Worm (Caenorhabditis elegans) whole organism, early embryonic: ENCODE results near the gene C50H11.13.
"Not testable (repeated sequence)": the region's sequence is repeated elsewhere in the genome, so short reads cannot be mapped to it uniquely, and the experiment has no call there.

ENCODE experiments used
- B0310.2 ChIP-seq: sonication (generic microtip); optimal IDR thresholded peaks from 2 replicates; lab custom pipeline; 2016; ENCODE audit warnings: mild to moderate bottlenecking, missing genetic modification characterization, missing compliant biosample characterization
- F13C5.2 ChIP-seq: sonication (generic microtip); optimal IDR thresholded peaks from 2 replicates; lab custom pipeline; 2017; ENCODE audit warnings: mild to moderate bottlenecking, missing genetic modification characterization, inconsistent platforms, missing compliant biosample characterization
- aly-1 ChIP-seq: sonication (generic microtip); optimal IDR thresholded peaks from 2 replicates; lab custom pipeline; 2016; ENCODE audit warnings: missing genetic modification characterization, missing compliant biosample characterization
- ama-1 ChIP-seq: fragments of 150-350 bp; optimal IDR thresholded peaks from 2 replicates; lab custom pipeline; 2014
- ceh-13 ChIP-seq: fragments of 200-800 bp; sonication (Bioruptor generic); optimal IDR thresholded peaks from 2 replicates; lab custom pipeline; 2018; ENCODE audit warnings: mild to moderate bottlenecking, missing genetic modification characterization, missing compliant biosample characterization
- ceh-36 ChIP-seq: sonication (generic microtip); optimal IDR thresholded peaks from 2 replicates; lab custom pipeline; 2016; ENCODE audit warnings: missing genetic modification characterization, inconsistent platforms, missing compliant biosample characterization
- ets-7 ChIP-seq: sonication (generic microtip); optimal IDR thresholded peaks from 2 replicates; lab custom pipeline; 2016; ENCODE audit warnings: missing genotype, missing genetic modification characterization, missing compliant biosample characterization
- flt-1 ChIP-seq: fragments of 200-800 bp; sonication (Bioruptor generic); IDR thresholded peaks from 2 replicates; pipeline ENCODE4 v1.3.6; 2022; ENCODE audit warnings: missing genetic modification characterization, missing compliant biosample characterization
- hmbx-1 ChIP-seq: sonication (generic microtip); optimal IDR thresholded peaks from 2 replicates; lab custom pipeline; 2016; ENCODE audit warnings: mild to moderate bottlenecking, missing genetic modification characterization, missing compliant biosample characterization
- hmg-4 ChIP-seq: fragments of 200-800 bp; sonication (Bioruptor generic); optimal IDR thresholded peaks from 2 replicates; lab custom pipeline; 2018; ENCODE audit warnings: mild to moderate bottlenecking, missing genetic modification characterization, missing compliant biosample characterization
- hnd-1 ChIP-seq: sonication (generic microtip); optimal IDR thresholded peaks from 2 replicates; lab custom pipeline; 2016; ENCODE audit warnings: missing genetic modification characterization, missing compliant biosample characterization
- pes-1 ChIP-seq: fragments of 200-800 bp; sonication (Bioruptor generic); IDR thresholded peaks from 2 replicates; pipeline ENCODE4 v1.3.6; 2022; ENCODE audit warnings: missing genetic modification reagents, missing genetic modification characterization, missing compliant biosample characterization
- scrt-1 ChIP-seq: fragments of 200-800 bp; sonication (Bioruptor generic); IDR thresholded peaks from 2 replicates; pipeline ENCODE4 v1.3.6; 2022; ENCODE audit warnings: missing genetic modification characterization, missing compliant biosample characterization
- sea-1 ChIP-seq: fragments of 200-800 bp; sonication (Bioruptor generic); conservative IDR thresholded peaks from 2 replicates; pipeline ENCODE4 v1.3.6; 2022; ENCODE audit warnings: missing genetic modification characterization, missing compliant biosample characterization
- tbx-11 ChIP-seq: fragments of 200-800 bp; sonication (Bioruptor generic); IDR thresholded peaks from 2 replicates; pipeline ENCODE4 v1.3.6; 2022; ENCODE audit warnings: missing genetic modification characterization, missing compliant biosample characterization
- tbx-37 ChIP-seq: fragments of 200-800 bp; sonication (Bioruptor generic); conservative IDR thresholded peaks from 2 replicates; pipeline ENCODE4 v1.3.6; 2022; ENCODE audit warnings: missing genetic modification reagents, missing genetic modification characterization, missing compliant biosample characterization
- tra-4 ChIP-seq: sonication (generic microtip); optimal IDR thresholded peaks from 2 replicates; lab custom pipeline; 2017; ENCODE audit warnings: missing genetic modification characterization, missing compliant biosample characterization

Gene C50H11.13

DNA sequence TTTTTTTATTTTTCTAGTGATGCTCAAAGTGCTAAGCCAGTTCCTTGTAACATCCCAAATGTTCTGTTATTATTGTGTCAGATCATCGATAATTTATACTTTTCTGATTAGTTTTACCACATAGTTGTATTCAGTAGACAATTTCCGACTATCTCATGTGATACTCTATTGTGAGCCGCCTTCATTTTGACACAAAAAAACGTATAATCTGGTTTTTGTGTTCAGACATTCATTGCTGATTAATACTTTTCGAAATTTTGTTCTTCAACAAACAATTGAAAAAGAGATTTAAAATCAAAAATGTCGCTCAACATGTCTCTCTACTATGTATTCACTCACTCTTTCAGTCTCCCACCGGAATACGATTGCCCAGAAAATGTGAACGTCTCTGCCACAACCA, 10.0 kb upstream of the C50H11.13 start, which contains the start of gene srt-7:
srt-7 (plus strand) TSS at position 301 of the 400 bp plus-strand sequence.
- TF ChIP-seq flt-1 (GFP tag; lab: Robert Waterston, UW) (no peak), hmbx-1 (tag; lab: Kevin White, UChicago) (no peak), aly-1 (tag; lab: Kevin White, UChicago) (no peak), tbx-37 (GFP tag; lab: Robert Waterston, UW) (no peak)

ce11 chrV:3080792-3081191, 9.3 kb upstream of the C50H11.13 start, which contains the start of gene srt-5:
TSS of gene srt-5 (minus strand) at chrV:3080892.
- TF ChIP-seq tra-4 (no peak), aly-1 (tag; lab: Kevin White, UChicago) (no peak), tbx-37 (GFP tag; lab: Robert Waterston, UW) (no peak), flt-1 (GFP tag; lab: Robert Waterston, UW) (no peak), tbx-11 (no peak), ama-1 (lab: Kevin White, UChicago) (no peak), ets-7 (tag; lab: Kevin White, UChicago) (no peak), B0310.2 (no peak)

DNA sequence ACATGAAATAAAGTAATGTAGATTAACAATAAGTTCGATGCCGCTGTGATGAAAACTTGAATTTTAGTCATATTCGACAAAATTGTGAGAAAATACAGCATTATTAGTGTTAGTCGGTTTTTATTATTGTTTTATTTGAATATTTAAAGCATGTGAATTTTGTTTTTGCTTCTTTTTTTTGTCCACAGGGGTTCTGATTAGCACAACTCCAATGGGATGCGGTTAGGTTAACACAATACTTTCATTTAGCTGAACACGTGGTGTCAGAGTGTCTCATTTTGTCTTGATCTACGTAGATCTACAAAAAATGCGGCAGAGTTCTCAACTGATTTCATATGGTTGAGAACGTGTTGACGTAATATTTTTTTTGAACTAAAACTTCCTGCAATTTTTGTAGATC, 2.3 kb downstream of the C50H11.13 start, which contains the start of gene str-40:
str-40 (minus strand) TSS at position 101 of the 400 bp plus-strand sequence.
- TF ChIP-seq hmg-4 (GFP tag; lab: Kevin White, UChicago) (no peak), hnd-1 (tag; lab: Kevin White, UChicago) (no peak), scrt-1 (no peak), flt-1 (GFP tag; lab: Robert Waterston, UW) (no peak), hmbx-1 (tag; lab: Kevin White, UChicago) (no peak), tbx-37 (GFP tag; lab: Robert Waterston, UW) (no peak), ets-7 (tag; lab: Kevin White, UChicago) (no peak), tra-4 (no peak), B0310.2 (no peak), ceh-13 (no peak), aly-1 (tag; lab: Kevin White, UChicago) (no peak), ceh-36 (tag; lab: Kevin White, UChicago) (no peak), ama-1 (lab: Kevin White, UChicago) (no peak), pes-1 (no peak), F13C5.2 (no peak), tbx-11 (no peak), sea-1 (GFP tag; lab: Robert Waterston, UW) (no peak)

DNA sequence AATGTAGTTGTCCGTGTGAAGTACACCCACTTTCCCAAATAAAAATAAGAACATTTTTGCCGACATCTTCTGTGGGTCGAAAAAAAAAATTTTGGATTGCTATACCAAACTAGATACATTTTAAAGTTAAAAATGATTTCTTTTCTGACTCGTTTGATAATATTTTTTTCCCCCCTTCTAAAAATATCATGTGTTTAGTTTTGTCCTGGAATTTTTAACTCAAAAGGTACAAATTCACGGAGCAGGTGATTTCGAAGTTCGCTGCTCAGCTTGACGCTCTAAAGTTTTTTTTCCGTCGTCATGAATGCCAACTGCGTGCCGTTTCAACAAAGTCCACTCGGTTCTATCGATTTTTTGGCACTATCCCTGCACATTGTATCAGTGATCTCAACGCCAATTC, 5.5 kb downstream of the C50H11.13 start, which contains the start of gene srh-185:
srh-185 (plus strand) TSS at position 301 of the 400 bp plus-strand sequence.
- no peak for TF ChIP-seq aly-1 (tag; lab: Kevin White, UChicago)
- TF ChIP-seq ama-1 (lab: Kevin White, UChicago) = no peak
- TF ChIP-seq B0310.2 = no peak
- TF ChIP-seq tra-4 = no peak
- TF ChIP-seq hmg-4 (GFP tag; lab: Kevin White, UChicago) = no peak
- no peak for TF ChIP-seq tbx-11
- no peak for TF ChIP-seq hnd-1 (tag; lab: Kevin White, UChicago)
- no peak for TF ChIP-seq sea-1 (GFP tag; lab: Robert Waterston, UW)
- TF ChIP-seq tbx-37 (GFP tag; lab: Robert Waterston, UW) = no peak
- no peak for TF ChIP-seq hmbx-1 (tag; lab: Kevin White, UChicago)
- TF ChIP-seq F13C5.2 = no peak
- TF ChIP-seq pes-1 = no peak
- no peak for TF ChIP-seq ceh-36 (tag; lab: Kevin White, UChicago)
- no peak for TF ChIP-seq flt-1 (GFP tag; lab: Robert Waterston, UW)
- TF ChIP-seq scrt-1 = no peak
- TF ChIP-seq ceh-13 = no peak
- no peak for TF ChIP-seq ets-7 (tag; lab: Kevin White, UChicago)

DNA sequence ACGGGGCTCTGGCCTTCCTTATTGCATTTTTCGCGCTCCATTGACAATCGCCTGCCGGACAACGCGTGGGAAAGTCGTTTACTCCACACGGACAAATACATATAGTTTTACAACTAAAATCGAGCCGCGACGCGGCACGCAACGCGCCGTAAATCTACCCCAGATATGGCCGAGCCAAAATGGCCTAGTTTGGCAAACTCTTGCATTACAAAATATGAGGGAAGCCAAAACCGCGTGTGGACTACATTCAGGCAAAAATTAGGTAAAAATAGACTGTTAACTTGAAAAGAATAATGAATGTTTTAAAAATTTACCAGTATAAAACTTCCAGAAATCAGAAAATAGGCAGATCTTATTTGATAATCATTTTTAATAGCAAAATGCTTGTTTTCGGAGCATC, 7.0 kb downstream of the C50H11.13 start, which contains the start of gene srt-16:
srt-16 (minus strand) TSS at position 101 of the 400 bp plus-strand sequence.
- not testable (repeated sequence) for TF ChIP-seq tbx-37 (GFP tag; lab: Robert Waterston, UW); hmbx-1 (tag; lab: Kevin White, UChicago); hmg-4 (GFP tag; lab: Kevin White, UChicago)

- no peak for TF ChIP-seq ceh-13
- no peak for TF ChIP-seq hmg-4 (GFP tag; lab: Kevin White, UChicago)
- TF ChIP-seq pes-1 = no peak
- no peak for TF ChIP-seq tbx-11
- TF ChIP-seq sea-1 (GFP tag; lab: Robert Waterston, UW) = no peak
- no peak for TF ChIP-seq hmbx-1 (tag; lab: Kevin White, UChicago)
- TF ChIP-seq ama-1 (lab: Kevin White, UChicago) = no peak
- TF ChIP-seq flt-1 (GFP tag; lab: Robert Waterston, UW) = no peak
- no peak for TF ChIP-seq tra-4
- no peak for TF ChIP-seq ceh-36 (tag; lab: Kevin White, UChicago)
- no peak for TF ChIP-seq F13C5.2
- no peak for TF ChIP-seq ets-7 (tag; lab: Kevin White, UChicago)
- no peak for TF ChIP-seq scrt-1
- TF ChIP-seq hnd-1 (tag; lab: Kevin White, UChicago) = no peak
- no peak for TF ChIP-seq aly-1 (tag; lab: Kevin White, UChicago)
- no peak for TF ChIP-seq B0310.2
Observed at ce11 chrV:3062078-3062477, 9.4 kb downstream of the C50H11.13 start, which contains the start of gene srt-15. TSS of gene srt-15 (minus strand) at chrV:3062178.

DNA sequence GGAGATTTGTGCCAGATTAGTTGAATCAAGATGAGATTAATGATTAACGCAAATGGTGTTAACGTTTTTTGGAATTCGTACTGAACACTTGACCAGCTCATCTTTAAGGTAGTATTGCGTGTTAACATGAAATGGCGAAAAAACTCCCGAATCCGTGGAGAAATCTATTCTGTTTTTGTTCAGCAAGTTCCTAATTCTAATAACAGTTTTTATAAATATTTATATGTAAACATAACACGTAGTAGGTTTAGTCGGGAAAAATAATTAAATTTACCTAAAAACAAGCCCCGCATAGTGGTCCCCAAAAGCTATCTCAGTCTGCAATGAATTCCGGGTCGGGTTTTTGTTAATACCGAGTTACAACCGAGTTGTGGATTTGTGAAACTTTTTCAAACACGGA, 12.5 kb downstream of the C50H11.13 start, which contains the start of gene str-244:
str-244 (minus strand) TSS at position 101 of the 400 bp plus-strand sequence.
- TF ChIP-seq ceh-13 (no peak), sea-1 (GFP tag; lab: Robert Waterston, UW) (no peak), tbx-11 (no peak), ama-1 (lab: Kevin White, UChicago) (no peak), pes-1 (no peak), hmbx-1 (tag; lab: Kevin White, UChicago) (no peak), flt-1 (GFP tag; lab: Robert Waterston, UW) (no peak), tbx-37 (GFP tag; lab: Robert Waterston, UW) (no peak), tra-4 (no peak), hnd-1 (tag; lab: Kevin White, UChicago) (no peak), ets-7 (tag; lab: Kevin White, UChicago) (no peak), F13C5.2 (no peak), B0310.2 (no peak), scrt-1 (no peak), ceh-36 (tag; lab: Kevin White, UChicago) (no peak), aly-1 (tag; lab: Kevin White, UChicago) (no peak), hmg-4 (GFP tag; lab: Kevin White, UChicago) (no peak)
